Worm (Caenorhabditis elegans): ENCODE results near the gene ZK632.2.
A peak's percentile ranks its signal among the peaks of the same experiment; 100 is the strongest.

Gene ZK632.2

DNA sequence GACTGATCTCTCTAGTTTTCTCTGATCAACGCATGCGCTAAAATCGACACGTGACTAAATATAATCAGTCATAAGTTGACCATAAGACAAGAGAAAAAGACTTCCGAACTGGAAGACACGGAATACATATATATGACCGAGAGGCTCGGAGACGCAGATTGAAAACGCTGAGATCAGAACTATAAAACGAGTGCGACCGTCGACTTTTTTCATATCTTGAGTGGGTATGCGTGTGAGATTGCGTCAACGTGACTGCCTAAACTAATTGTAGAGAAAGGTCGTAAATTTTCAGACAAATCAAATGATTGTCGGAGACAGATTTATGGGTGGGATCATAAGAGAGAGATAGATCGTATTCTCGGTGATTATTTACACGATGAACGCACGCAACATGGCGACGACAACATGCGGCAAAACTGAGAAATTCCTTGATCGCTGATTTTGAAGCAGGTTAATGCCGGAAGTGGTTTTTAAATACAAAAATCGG is 8.7 kb downstream of the ZK632.2 start (continued):
- no peak for TF ChIP-seq gei-8 (GFP tag; optimal IDR thresholded peaks at IDR 0.05)
- peak; percentile 94 for TF ChIP-seq php-3 (GFP tag; IDR thresholded peaks at IDR 0.05)
- TF ChIP-seq hlh-11 (tag; optimal IDR thresholded peaks at IDR 0.05): peak; percentile 81
- no peak for TF ChIP-seq nhr-42 (GFP tag; IDR thresholded peaks at IDR 0.05)
- no peak for TF ChIP-seq lin-29 (GFP tag; IDR thresholded peaks at IDR 0.05)
- TF ChIP-seq set-16 (GFP tag; IDR thresholded peaks at IDR 0.05): no peak
- TF ChIP-seq ztf-11 (tag; optimal IDR thresholded peaks at IDR 0.05): no peak
- TF ChIP-seq nhr-41 (GFP tag; IDR thresholded peaks at IDR 0.05): no peak
- no peak for TF ChIP-seq Y75B8A.6 (GFP tag; IDR thresholded peaks at IDR 0.05)
- no peak for TF ChIP-seq nhr-111 (GFP tag; optimal IDR thresholded peaks at IDR 0.05)

DNA sequence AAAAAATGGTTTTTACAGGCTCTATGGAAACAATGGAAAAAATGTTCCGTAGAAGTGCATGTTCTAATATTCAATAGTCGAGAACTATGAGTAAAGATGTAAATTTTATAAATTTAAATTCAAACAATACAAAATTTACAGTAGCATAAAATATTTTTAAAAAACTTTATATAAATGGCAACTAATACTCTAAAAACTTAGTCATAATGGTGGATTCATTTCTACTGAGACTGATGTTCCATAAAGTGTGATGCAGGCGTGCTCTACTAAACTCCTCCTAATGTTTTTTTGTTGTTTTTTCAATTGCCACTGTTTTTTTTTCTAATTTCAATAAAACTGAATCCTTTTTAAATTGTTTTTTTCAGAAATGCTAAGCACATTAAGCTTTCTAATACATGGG is 9.3 kb downstream of the ZK632.2 start, which contains the start of gene gtap-2:
Gene gtap-2, plus strand, starts transcription at position 366 of the 400 bp plus-strand sequence.
- TF ChIP-seq hlh-30 (tag; optimal IDR thresholded peaks at IDR 0.05; ENCODE audit: insufficient read depth) (peak; percentile 9), lin-1 (GFP tag; IDR thresholded peaks at IDR 0.05) (no peak), lin-38 (GFP tag; IDR thresholded peaks at IDR 0.05) (peak; percentile 53), dve-1 (tag; optimal IDR thresholded peaks at IDR 0.05; ENCODE audit: insufficient read depth) (peak; percentile 3), lin-39 (tag; optimal IDR thresholded peaks at IDR 0.05) (no peak), lsy-2 (tag; optimal IDR thresholded peaks at IDR 0.05) (peak in 1 of 2 experiments; percentile 37), egl-43 (GFP tag; IDR thresholded peaks at IDR 0.05) (no peak), mdl-1 (tag; optimal IDR thresholded peaks at IDR 0.05) (no peak), tag-97 (GFP tag; IDR thresholded peaks at IDR 0.05) (no peak), T26A8.4 (GFP tag; IDR thresholded peaks at IDR 0.05) (no peak), gei-8 (GFP tag; optimal IDR thresholded peaks at IDR 0.05) (no peak), fos-1 (tag; optimal IDR thresholded peaks at IDR 0.05) (no peak), ceh-20 (GFP tag; IDR thresholded peaks at IDR 0.05) (no peak), duxl-1 (tag; optimal IDR thresholded peaks at IDR 0.05; ENCODE audit: poor library complexity) (no peak), ceh-44 (GFP tag; IDR thresholded peaks at IDR 0.05) (no peak), arid-1 (GFP tag; conservative IDR thresholded peaks at IDR 0.05) (no peak), lin-13 (GFP tag; optimal IDR thresholded peaks at IDR 0.05) (no peak), hif-1 (tag; optimal IDR thresholded peaks at IDR 0.05) (peak in 1 of 2 experiments; percentile 54), mes-2 (tag; optimal IDR thresholded peaks at IDR 0.05; ENCODE audit: poor library complexity, severe bottlenecking) (peak; percentile 35), ztf-11 (tag; optimal IDR thresholded peaks at IDR 0.05) (no peak), mep-1 (tag; optimal IDR thresholded peaks at IDR 0.05) (no peak), ztf-7 (tag; optimal IDR thresholded peaks at IDR 0.05) (no peak), nhr-10 (tag; optimal IDR thresholded peaks at IDR 0.05) (no peak), dpl-1 (GFP tag; optimal IDR thresholded peaks at IDR 0.05) (no peak), cey-2 (tag; optimal IDR thresholded peaks at IDR 0.05; ENCODE audit: borderline replicate concordance, insufficient read depth) (no peak), F44E2.7 (GFP tag; IDR thresholded peaks at IDR 0.05) (no peak), egl-27 (tag; optimal IDR thresholded peaks at IDR 0.05) (no peak), rbr-2 (tag; optimal IDR thresholded peaks at IDR 0.05) (no peak), zag-1 (tag; optimal IDR thresholded peaks at IDR 0.05) (no peak), T20F7.1 (GFP tag; optimal IDR thresholded peaks at IDR 0.05) (peak; percentile 37)

DNA sequence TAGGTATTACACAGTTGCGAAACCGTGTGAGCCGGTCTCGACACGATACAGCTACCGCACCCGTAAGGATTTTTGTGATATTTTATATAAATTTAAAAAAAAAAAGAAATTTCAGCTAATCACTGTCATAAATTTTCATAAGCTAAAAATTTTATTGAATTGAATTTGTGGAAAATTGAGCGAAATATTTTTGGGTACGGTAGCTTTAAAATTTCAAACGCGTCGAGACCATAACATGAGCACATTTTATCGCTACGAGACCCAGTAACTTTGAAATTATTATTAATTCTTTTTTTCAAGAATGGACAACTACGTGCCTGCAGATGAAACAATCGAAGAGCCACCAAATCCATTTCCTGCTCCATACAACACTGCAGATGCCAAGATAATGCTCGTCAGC is 14.2 kb downstream of the ZK632.2 start, which contains the start of gene ZK632.14:
Gene ZK632.14, plus strand, starts transcription at position 301 of the 400 bp plus-strand sequence.
- no peak for TF ChIP-seq daf-16 (GFP tag; optimal IDR thresholded peaks at IDR 0.05)
- TF ChIP-seq daf-16 (tag; optimal IDR thresholded peaks at IDR 0.05): no peak
- no peak for TF ChIP-seq Y5F2A.4 (GFP tag; optimal IDR thresholded peaks at IDR 0.05)
- TF ChIP-seq Y75B8A.6 (GFP tag; IDR thresholded peaks at IDR 0.05): no peak
- TF ChIP-seq mep-1 (tag; optimal IDR thresholded peaks at IDR 0.05): no peak
- TF ChIP-seq T26A8.4 (GFP tag; IDR thresholded peaks at IDR 0.05): 0 out of 2 replicates have a peak, but pooled peaks have one; percentile 13

Data from whole organism, L4 larva.